Fruit fly (Drosophila melanogaster) whole organism, prepupa: ENCODE results near the gene CG31650.

Source experiments
- CG10631 ChIP-seq: fragments of 200-800 bp; sonication (Bioruptor generic); optimal IDR thresholded peaks from 2 replicates; lab custom pipeline; 2016; ENCODE audit warnings: missing biosample characterization, missing genetic modification characterization
- CG11294 ChIP-seq: fragments of 200-800 bp; sonication (Bioruptor generic); IDR thresholded peaks from 2 replicates; pipeline ENCODE4 v1.3.6; 2022; ENCODE audit warnings: missing biosample characterization, missing genetic modification characterization
- CG11762 ChIP-seq: fragments of 200-800 bp; sonication (Bioruptor generic); optimal IDR thresholded peaks from 3 replicates; lab custom pipeline; 2016; ENCODE audit warnings: missing biosample characterization, missing genetic modification characterization; ENCODE audit not compliant: insufficient read depth
- CG15336 ChIP-seq: fragments of 200-800 bp; sonication (Bioruptor generic); IDR thresholded peaks from 2 replicates; pipeline ENCODE4 v1.3.6; 2022; ENCODE audit warnings: missing biosample characterization, missing genetic modification characterization
- CG1621 ChIP-seq: fragments of 200-800 bp; sonication (Bioruptor generic); optimal IDR thresholded peaks from 3 replicates; lab custom pipeline; 2018; ENCODE audit warnings: missing biosample characterization, mild to moderate bottlenecking, missing genetic modification characterization
- CG16779 ChIP-seq: fragments of 200-800 bp; sonication (Bioruptor generic); optimal IDR thresholded peaks from 3 replicates; lab custom pipeline; 2017; ENCODE audit warnings: missing biosample characterization, mild to moderate bottlenecking, missing genetic modification characterization
- CG3032 ChIP-seq: fragments of 200-800 bp; optimal IDR thresholded peaks from 2 replicates; lab custom pipeline; 2019; ENCODE audit warnings: missing biosample characterization, mild to moderate bottlenecking, missing genetic modification characterization, moderate library complexity
- CG31627 ChIP-seq: fragments of 200-800 bp; sonication (Bioruptor generic); optimal IDR thresholded peaks from 3 replicates; lab custom pipeline; 2016; ENCODE audit warnings: missing biosample characterization, missing genetic modification characterization
- CG32006 ChIP-seq: fragments of 200-800 bp; sonication (Bioruptor generic); optimal IDR thresholded peaks from 3 replicates; lab custom pipeline; 2017; ENCODE audit warnings: missing biosample characterization, mild to moderate bottlenecking, missing genetic modification characterization
- CG3919 ChIP-seq: fragments of 200-800 bp; sonication (Bioruptor generic); optimal IDR thresholded peaks from 3 replicates; lab custom pipeline; 2016; ENCODE audit warnings: missing biosample characterization, missing genetic modification characterization
- CG4318 ChIP-seq: fragments of 200-800 bp; sonication (Bioruptor generic); optimal IDR thresholded peaks from 3 replicates; lab custom pipeline; 2017; ENCODE audit warnings: missing biosample characterization, mild to moderate bottlenecking, missing genetic modification characterization
- CG6163 ChIP-seq: fragments of 200-800 bp; sonication (Bioruptor generic); IDR thresholded peaks from 3 replicates; pipeline ENCODE4 v1.3.6; 2022; ENCODE audit warnings: missing biosample characterization, missing genetic modification characterization
- CG6792 ChIP-seq: fragments of 200-800 bp; sonication (Bioruptor generic); optimal IDR thresholded peaks from 3 replicates; lab custom pipeline; 2016; ENCODE audit warnings: missing biosample characterization, missing genetic modification characterization
- CG6854 ChIP-seq: fragments of 200-800 bp; sonication (Bioruptor generic); optimal IDR thresholded peaks from 2 replicates; lab custom pipeline; 2017; ENCODE audit warnings: missing biosample characterization, mild to moderate bottlenecking, missing genetic modification characterization
- CG7368 ChIP-seq: fragments of 200-800 bp; sonication (Bioruptor generic); optimal IDR thresholded peaks from 3 replicates; lab custom pipeline; 2016; ENCODE audit warnings: missing biosample characterization, missing genetic modification characterization
- CG8119 ChIP-seq: fragments of 200-800 bp; sonication (Bioruptor generic); IDR thresholded peaks from 3 replicates; pipeline ENCODE4 v1.3.6; 2022; ENCODE audit warnings: missing biosample characterization, missing genetic modification characterization
- CG9139 ChIP-seq: fragments of 200-800 bp; sonication (Bioruptor generic); optimal IDR thresholded peaks from 3 replicates; lab custom pipeline; 2017; ENCODE audit warnings: missing biosample characterization, mild to moderate bottlenecking, missing genetic modification characterization
- Eip75B ChIP-seq: fragments of 200-800 bp; sonication (Bioruptor generic); optimal IDR thresholded peaks from 3 replicates; lab custom pipeline; 2016; ENCODE audit warnings: missing biosample characterization, missing genetic modification characterization
- Eip78C ChIP-seq: fragments of 200-800 bp; sonication (Bioruptor generic); peaks from one replicate; lab custom pipeline; 2016; ENCODE audit warnings: missing biosample characterization, missing genetic modification characterization
- Eip93F ChIP-seq: fragments of 200-800 bp; sonication (Bioruptor generic); optimal IDR thresholded peaks from 2 replicates; lab custom pipeline; 2016; ENCODE audit warnings: missing biosample characterization, mild to moderate bottlenecking, missing genetic modification characterization
- Ets21C ChIP-seq: fragments of 200-800 bp; sonication (Bioruptor generic); optimal IDR thresholded peaks from 3 replicates; lab custom pipeline; 2016; ENCODE audit warnings: missing biosample characterization, missing genetic modification characterization
- Ets96B ChIP-seq: fragments of 200-800 bp; optimal IDR thresholded peaks from 2 replicates; lab custom pipeline; 2019; ENCODE audit warnings: missing biosample characterization, mild to moderate bottlenecking, missing genetic modification characterization, moderate library complexity
- Gug ChIP-seq: fragments of 200-800 bp; sonication (Bioruptor generic); IDR thresholded peaks from 2 replicates; pipeline ENCODE4 v1.3.6; 2022; ENCODE audit warnings: missing biosample characterization, missing genetic modification characterization
- Hr38 ChIP-seq: sonication (Bioruptor generic); optimal IDR thresholded peaks from 2 replicates; lab custom pipeline; 2016; ENCODE audit warnings: missing biosample characterization, missing genetic modification characterization
- Hr39 ChIP-seq: fragments of 200-800 bp; sonication (Bioruptor generic); optimal IDR thresholded peaks from 2 replicates; lab custom pipeline; 2016; ENCODE audit warnings: missing biosample characterization, missing genetic modification characterization
- Hr4 ChIP-seq: fragments of 200-800 bp; sonication (Bioruptor generic); optimal IDR thresholded peaks from 3 replicates; lab custom pipeline; 2016; ENCODE audit warnings: missing biosample characterization, missing genetic modification characterization
- Lpt ChIP-seq: fragments of 200-800 bp; sonication (Bioruptor generic); optimal IDR thresholded peaks from 3 replicates; lab custom pipeline; 2016; ENCODE audit warnings: missing biosample characterization, missing genetic modification characterization
- Met ChIP-seq: fragments of 200-800 bp; sonication (Bioruptor generic); optimal IDR thresholded peaks from 3 replicates; lab custom pipeline; 2016; ENCODE audit warnings: missing biosample characterization, missing genetic modification characterization
- OdsH ChIP-seq: fragments of 200-800 bp; sonication (Bioruptor generic); optimal IDR thresholded peaks from 3 replicates; lab custom pipeline; 2016; ENCODE audit warnings: missing biosample characterization, missing genetic modification characterization
- Sox102F ChIP-seq: fragments of 200-800 bp; sonication (Bioruptor generic); optimal IDR thresholded peaks from 2 replicates; lab custom pipeline; 2016; ENCODE audit warnings: missing biosample characterization, mild to moderate bottlenecking, missing genetic modification characterization
- Sox15 ChIP-seq: fragments of 200-800 bp; sonication (Bioruptor generic); optimal IDR thresholded peaks from 3 replicates; lab custom pipeline; 2016; ENCODE audit warnings: missing biosample characterization, missing genetic modification characterization
- acj6 ChIP-seq: fragments of 200-800 bp; sonication (Bioruptor generic); optimal IDR thresholded peaks from 3 replicates; lab custom pipeline; 2016; ENCODE audit warnings: missing biosample characterization, missing genetic modification characterization
- cyc ChIP-seq: fragments of 200-800 bp; sonication (Bioruptor generic); optimal IDR thresholded peaks from 3 replicates; lab custom pipeline; 2016; ENCODE audit warnings: missing biosample characterization, missing genetic modification characterization
- dac ChIP-seq: fragments of 200-800 bp; sonication (Bioruptor generic); optimal IDR thresholded peaks from 2 replicates; lab custom pipeline; 2017; ENCODE audit warnings: missing biosample characterization, mild to moderate bottlenecking, missing genetic modification characterization
- dsx ChIP-seq: fragments of 200-800 bp; optimal IDR thresholded peaks from 3 replicates; lab custom pipeline; 2019; ENCODE audit warnings: missing biosample characterization, mild to moderate bottlenecking, missing genetic modification characterization, moderate library complexity; ENCODE audit not compliant: poor library complexity, severe bottlenecking
- eg ChIP-seq: fragments of 200-800 bp; sonication (Bioruptor generic); IDR thresholded peaks from 3 replicates; pipeline ENCODE4 v1.3.6; 2022; ENCODE audit warnings: missing biosample characterization, missing genetic modification characterization
- esn ChIP-seq: fragments of 200-800 bp; sonication (Bioruptor generic); optimal IDR thresholded peaks from 2 replicates; lab custom pipeline; 2016; ENCODE audit warnings: missing biosample characterization, mild to moderate bottlenecking, missing genetic modification characterization, moderate library complexity
- fkh ChIP-seq: fragments of 200-800 bp; sonication (Bioruptor generic); optimal IDR thresholded peaks from 3 replicates; lab custom pipeline; 2017; ENCODE audit warnings: missing biosample characterization, mild to moderate bottlenecking, missing genetic modification characterization, moderate library complexity
- lz ChIP-seq: fragments of 200-800 bp; sonication (Bioruptor generic); optimal IDR thresholded peaks from 3 replicates; lab custom pipeline; 2016; ENCODE audit warnings: missing biosample characterization, missing genetic modification characterization
- net ChIP-seq: fragments of 200-800 bp; sonication (Bioruptor generic); optimal IDR thresholded peaks from 3 replicates; lab custom pipeline; 2016; ENCODE audit warnings: missing biosample characterization, missing genetic modification characterization
- pdm3 ChIP-seq: fragments of 200-800 bp; sonication (Bioruptor generic); optimal IDR thresholded peaks from 3 replicates; lab custom pipeline; 2016; ENCODE audit warnings: missing biosample characterization, missing genetic modification characterization
- salr ChIP-seq, 2 experiments: fragments of 200-800 bp; sonication (Bioruptor generic); optimal IDR thresholded peaks; 3 replicates each; lab custom pipeline; 2016 to 2018; ENCODE audit warnings: missing biosample characterization in 2 of 2, missing genetic modification characterization in 2 of 2, mild to moderate bottlenecking in 1 of 2
- vri ChIP-seq: fragments of 200-800 bp; sonication (Bioruptor generic); optimal IDR thresholded peaks from 3 replicates; lab custom pipeline; 2016; ENCODE audit warnings: missing biosample characterization, mild to moderate bottlenecking, missing genetic modification characterization

Gene CG31650

dm6 chr2L:5004677-5005463, 39.6 kb downstream of the CG31650 start (continued):
- TF ChIP-seq Eip93F (GFP tag; lab: Kevin White, UChicago), result peak; percentile 72
- TF ChIP-seq Hr39 (GFP tag; lab: Kevin White, UChicago), result peak; percentile 91
- peak; percentile 89 for TF ChIP-seq Sox102F
- TF ChIP-seq CG8119 (GFP tag; lab: Robert Waterston, UW), result peak; percentile 88
- peak; percentile 85 for TF ChIP-seq CG1621 (tag; lab: Kevin White, UChicago)
- no peak for TF ChIP-seq CG4318
- TF ChIP-seq CG10631 (GFP tag; lab: Kevin White, UChicago), result peak; percentile 90
- peak; percentile 91 for TF ChIP-seq pdm3
- peak; percentile 87 for TF ChIP-seq Met (GFP tag; lab: Kevin White, UChicago)
- peak; percentile 91 for TF ChIP-seq CG6792 (GFP tag; lab: Kevin White, UChicago)
- TF ChIP-seq, all 60 proteins: peak for 59

dm6 chr2L:5003670-5004453, 40.6 kb downstream of the CG31650 start:
- TF ChIP-seq CG6163 (0 out of 3 replicates have a peak, but pooled peaks have one; percentile 8), CG11762 (GFP tag; lab: Kevin White, UChicago) (no peak), CG31627 (GFP tag; lab: Kevin White, UChicago) (no peak)

dm6 chr2L:5002711-5003402, 41.7 kb downstream of the CG31650 start:
- peak; percentile 76 for TF ChIP-seq Eip78C (GFP tag; lab: Kevin White, UChicago)
- peak; percentile 82 for TF ChIP-seq CG6163
- TF ChIP-seq CG8119 (GFP tag; lab: Robert Waterston, UW), result peak; percentile 82
- peak; percentile 13 for TF ChIP-seq Ets96B
- TF ChIP-seq CG32006 (GFP tag; lab: Kevin White, UChicago), result peak; percentile 81
- TF ChIP-seq Met (GFP tag; lab: Kevin White, UChicago), result peak; percentile 17
- peak; percentile 27; the same call in 1 of the 2 replicates for TF ChIP-seq Gug (GFP tag; lab: Robert Waterston, UW)
- TF ChIP-seq salr (GFP tag; optimal IDR thresholded peaks at IDR 0.05; lab: Kevin White, UChicago), result no peak
- peak; percentile 45 for TF ChIP-seq dac
- TF ChIP-seq cyc (GFP tag; lab: Kevin White, UChicago), result peak; percentile 10
- no peak for TF ChIP-seq CG6854 (GFP tag; lab: Kevin White, UChicago)
- no peak for TF ChIP-seq Sox15 (GFP tag; lab: Kevin White, UChicago)
- no peak for TF ChIP-seq CG7368
- TF ChIP-seq vri, result peak; percentile 45
- no peak for TF ChIP-seq CG9139
- TF ChIP-seq Eip75B (GFP tag; lab: Kevin White, UChicago), result no peak
- peak; percentile 37 for TF ChIP-seq net
- peak; percentile 49; the same call in 1 of the 2 replicates for TF ChIP-seq CG11294 (GFP tag; lab: Robert Waterston, UW)
- no peak for TF ChIP-seq fkh (GFP tag; lab: Kevin White, UChicago)
- TF ChIP-seq CG4318, result peak; percentile 67
- peak; percentile 9 for TF ChIP-seq CG6792 (GFP tag; lab: Kevin White, UChicago)
- TF ChIP-seq esn (GFP tag; lab: Kevin White, UChicago), result peak; percentile 41
- TF ChIP-seq CG3032 (tag; lab: Kevin White, UChicago), result no peak
- TF ChIP-seq eg, result peak; percentile 83
- peak; percentile 82 for TF ChIP-seq CG15336 (GFP tag; lab: Robert Waterston, UW)
- TF ChIP-seq dsx (GFP tag; lab: Kevin White, UChicago), result no peak
- peak; percentile 29 for TF ChIP-seq acj6 (GFP tag; lab: Kevin White, UChicago)
- no peak for TF ChIP-seq Ets21C (GFP tag; lab: Kevin White, UChicago)
- peak; percentile 43 for TF ChIP-seq Lpt (GFP tag; lab: Kevin White, UChicago)
- no peak for TF ChIP-seq CG16779 (tag; lab: Kevin White, UChicago)
- peak; percentile 42 for TF ChIP-seq lz (GFP tag; lab: Kevin White, UChicago)
- peak; percentile 54 for TF ChIP-seq OdsH
- peak; percentile 39 for TF ChIP-seq Hr39 (GFP tag; lab: Kevin White, UChicago)
- TF ChIP-seq Hr4 (GFP tag; lab: Kevin White, UChicago), result peak; percentile 83
- TF ChIP-seq CG10631 (GFP tag; lab: Kevin White, UChicago), result peak; percentile 15
- TF ChIP-seq CG3919, result peak; percentile 34
- TF ChIP-seq Hr38 (GFP tag; lab: Kevin White, UChicago), result no peak
